Fruit fly (Drosophila melanogaster): ENCODE results near the gene CG31661.

CG31661 gene

dm6 chr2L:1496943-1497342, at the start of gene CG31661:
Gene CG31661 (plus strand): TSS chr2L:1497243.
- TF ChIP-seq CG17801 (GFP tag; optimal IDR thresholded peaks at IDR 0.05; ENCODE audit: partially characterized antibody) = no peak

dm6 chr2L:1447652-1448051, 49.4 kb upstream of the CG31661 start:
- TF ChIP-seq CG17801 (GFP tag; optimal IDR thresholded peaks at IDR 0.05; ENCODE audit: partially characterized antibody) = no peak

- TF ChIP-seq CG17801 (GFP tag; optimal IDR thresholded peaks at IDR 0.05; ENCODE audit: partially characterized antibody) = no peak
Observed at dm6 chr2L:1448188-1448587, 48.9 kb upstream of the CG31661 start.

dm6 chr2L:1449718-1450441, 47.2 kb upstream of the CG31661 start:
- no peak for TF ChIP-seq CG17801 (GFP tag; optimal IDR thresholded peaks at IDR 0.05; ENCODE audit: partially characterized antibody)

dm6 chr2L:1455498-1455897, 41.5 kb upstream of the CG31661 start:
- no peak for TF ChIP-seq CG17801 (GFP tag; optimal IDR thresholded peaks at IDR 0.05; ENCODE audit: partially characterized antibody)

- no peak for TF ChIP-seq CG17801 (GFP tag; optimal IDR thresholded peaks at IDR 0.05; ENCODE audit: partially characterized antibody)
Observed at dm6 chr2L:1456305-1456704, 40.7 kb upstream of the CG31661 start.

dm6 chr2L:1456822-1457221, 40.2 kb upstream of the CG31661 start:
- no peak for TF ChIP-seq CG17801 (GFP tag; optimal IDR thresholded peaks at IDR 0.05; ENCODE audit: partially characterized antibody)

dm6 chr2L:1458584-1459203, 38.3 kb upstream of the CG31661 start:
- TF ChIP-seq CG17801 (GFP tag; optimal IDR thresholded peaks at IDR 0.05; ENCODE audit: partially characterized antibody) = no peak

dm6 chr2L:1459344-1459743, 37.7 kb upstream of the CG31661 start:
- TF ChIP-seq CG17801 (GFP tag; optimal IDR thresholded peaks at IDR 0.05; ENCODE audit: partially characterized antibody) = no peak

dm6 chr2L:1460463-1461219, 36.4 kb upstream of the CG31661 start:
- TF ChIP-seq CG17801 (GFP tag; optimal IDR thresholded peaks at IDR 0.05; ENCODE audit: partially characterized antibody) = no peak

dm6 chr2L:1462136-1462535, 34.9 kb upstream of the CG31661 start:
- TF ChIP-seq CG17801 (GFP tag; optimal IDR thresholded peaks at IDR 0.05; ENCODE audit: partially characterized antibody) = no peak

- no peak for TF ChIP-seq CG17801 (GFP tag; optimal IDR thresholded peaks at IDR 0.05; ENCODE audit: partially characterized antibody)
Observed at dm6 chr2L:1463362-1463908, 33.6 kb upstream of the CG31661 start.

- no peak for TF ChIP-seq CG17801 (GFP tag; optimal IDR thresholded peaks at IDR 0.05; ENCODE audit: partially characterized antibody)
Observed at dm6 chr2L:1470009-1470408, 27.0 kb upstream of the CG31661 start.

- no peak for TF ChIP-seq CG17801 (GFP tag; optimal IDR thresholded peaks at IDR 0.05; ENCODE audit: partially characterized antibody)
Observed at dm6 chr2L:1470772-1471171, 26.3 kb upstream of the CG31661 start.

dm6 chr2L:1473427-1473826, 23.6 kb upstream of the CG31661 start:
- no peak for TF ChIP-seq CG17801 (GFP tag; optimal IDR thresholded peaks at IDR 0.05; ENCODE audit: partially characterized antibody)
